Worm (Caenorhabditis elegans) whole organism, L1 larva: ENCODE results near the gene C45G9.4.

Experiments used
- ama-1 ChIP-seq: fragments of 150-350 bp; optimal IDR thresholded peaks from 2 replicates; lab custom pipeline; 2014
- ceh-90 ChIP-seq: sonication (generic microtip); optimal IDR thresholded peaks from 2 replicates; lab custom pipeline; 2016; ENCODE audit warnings: missing genetic modification characterization, missing compliant biosample characterization
- lin-13 ChIP-seq: fragments of 150-350 bp; optimal IDR thresholded peaks from 2 replicates; lab custom pipeline; 2014; ENCODE audit warnings: missing biosample characterization, missing genetic modification reagents, missing genetic modification characterization
- lsy-2 ChIP-seq, 2 experiments: fragments of 150-350 bp; optimal IDR thresholded peaks; 2 replicates each; lab custom pipeline; 2014; ENCODE audit warnings: missing biosample characterization in 2 of 2, missing genetic modification characterization in 2 of 2
- nhr-28 ChIP-seq: fragments of 150-350 bp; optimal IDR thresholded peaks from 2 replicates; lab custom pipeline; 2014; ENCODE audit warnings: missing biosample characterization, missing genetic modification characterization
- skn-1 ChIP-seq: fragments of 150-350 bp; optimal IDR thresholded peaks from 2 replicates; lab custom pipeline; 2014; ENCODE audit warnings: missing biosample characterization, missing genetic modification characterization

DNA sequence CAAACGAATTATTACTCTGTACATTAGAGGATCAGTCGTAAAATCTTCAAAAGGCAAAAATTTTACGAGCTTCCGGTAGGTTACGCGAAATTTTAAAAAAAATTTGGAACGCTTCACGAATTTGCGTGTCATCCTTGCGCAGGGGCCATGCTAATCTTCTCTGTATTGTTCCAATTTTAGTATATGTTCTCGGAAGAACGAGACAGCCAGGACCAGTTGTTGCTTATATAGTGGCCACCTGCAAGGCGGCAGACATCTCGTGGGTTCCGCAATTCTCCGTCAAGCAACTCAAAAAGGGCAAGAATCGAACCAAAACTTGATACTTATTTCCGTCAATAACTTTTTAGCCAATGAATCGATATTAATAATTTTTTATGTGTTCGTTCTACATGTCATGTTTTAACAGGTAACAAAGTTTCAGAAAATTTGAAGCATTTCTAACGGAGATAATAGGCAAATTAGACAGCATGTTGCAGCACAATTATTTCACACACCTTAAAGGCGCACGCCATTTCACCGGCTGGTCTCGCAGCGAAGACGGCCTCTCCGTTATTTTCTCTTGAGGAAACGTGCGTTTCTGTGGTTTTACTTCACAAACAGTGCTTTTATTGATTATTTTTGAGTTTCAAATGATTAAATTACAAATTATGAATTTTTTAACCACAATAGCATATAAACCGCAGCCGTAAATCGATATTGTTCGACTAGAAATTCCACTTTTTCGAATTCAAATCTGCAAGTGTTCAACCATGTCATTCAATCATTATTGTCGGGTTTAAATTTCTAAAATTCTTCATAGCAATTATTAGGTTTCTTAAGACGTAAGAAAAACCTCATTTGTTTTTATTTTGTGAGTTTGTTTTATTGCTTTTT lies 18.4 kb downstream of the C45G9.4 start:
- TF ChIP-seq lin-13 (GFP tag; lab: Kevin White, UChicago) (peak; percentile 57), ama-1 (lab: Kevin White, UChicago) (peak; percentile 77), ceh-90 (tag; lab: Kevin White, UChicago) (peak; percentile 38), nhr-28 (no peak), skn-1 (peak; percentile 44), lsy-2 (tag; optimal IDR thresholded peaks at IDR 0.05; lab: Kevin White, UChicago) (peak; percentile 50 to 74)
